Fruit fly (Drosophila melanogaster) whole organism: ENCODE results near the gene CG16978.

Source experiments
- pan ChIP-seq: fragments of >200 bp; optimal IDR thresholded peaks from 2 replicates; lab custom pipeline; 2017
- usp ChIP-seq: fragments of >200 bp; optimal IDR thresholded peaks from 2 replicates; lab custom pipeline; 2017; ENCODE audit warnings: missing biosample characterization, missing genetic modification characterization, mixed read lengths

dm6 chr2L:13095805-13096204, 47.6 kb downstream of the CG16978 start:
- TF ChIP-seq usp (no peak), pan (lab: Kevin White, UChicago) (no peak)
